Fruit fly (Drosophila melanogaster) whole organism: ENCODE data around the gene Tailor.

Source experiments
- psq ChIP-seq: fragments of >200 bp; optimal IDR thresholded peaks from 2 replicates; lab custom pipeline; 2017
- usp ChIP-seq: fragments of >200 bp; optimal IDR thresholded peaks from 2 replicates; lab custom pipeline; 2017; ENCODE audit warnings: missing biosample characterization, missing genetic modification characterization, mixed read lengths

dm6 chr3R:7108589-7109312 is 22.9 kb upstream of the Tailor start:
- TF ChIP-seq usp (GFP tag; lab: Kevin White, UChicago) (no peak), psq (lab: Kevin White, UChicago) (no peak)
